Worm (Caenorhabditis elegans): Measurements from ENCODE around the gene bre-1.

bre-1 gene

ce11 chrIV:8951953-8952567, 35.0 kb upstream of the bre-1 start:
- TF ChIP-seq nhr-77 (tag; optimal IDR thresholded peaks at IDR 0.05), result no peak
- TF ChIP-seq elt-2 (tag; optimal IDR thresholded peaks at IDR 0.05), result peak; percentile 45
- no peak for TF ChIP-seq lin-39 (tag; optimal IDR thresholded peaks at IDR 0.05)
- no peak for TF ChIP-seq mml-1 (tag; optimal IDR thresholded peaks at IDR 0.05)
- TF ChIP-seq pha-4 (tag; optimal IDR thresholded peaks at IDR 0.05), result peak; percentile 22
- no peak for TF ChIP-seq ceh-82 (tag; optimal IDR thresholded peaks at IDR 0.05)
- no peak for TF ChIP-seq nhr-12 (tag; optimal IDR thresholded peaks at IDR 0.05)
- TF ChIP-seq ceh-16 (tag; optimal IDR thresholded peaks at IDR 0.05), result no peak

DNA sequence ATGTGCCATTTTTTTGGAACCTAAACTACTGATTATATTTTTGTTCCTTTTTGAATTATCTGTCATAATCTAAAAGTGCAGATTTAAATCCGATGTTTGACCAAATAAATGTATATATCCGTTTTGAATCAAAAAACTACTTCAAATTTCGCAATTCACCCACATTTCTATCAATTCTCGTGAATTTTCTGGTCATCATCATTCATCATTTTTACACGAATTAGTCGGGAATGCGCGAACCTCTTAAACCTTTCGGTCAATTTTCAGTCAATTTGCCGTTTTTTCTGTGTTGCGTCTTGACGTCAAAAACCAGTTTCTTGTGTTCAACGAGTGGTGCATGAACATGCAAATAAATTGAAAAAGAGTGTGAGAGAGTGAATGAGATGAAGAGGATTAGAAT, 32.9 kb upstream of the bre-1 start:
- TF ChIP-seq mml-1 (tag; optimal IDR thresholded peaks at IDR 0.05) (no peak), pha-4 (tag; optimal IDR thresholded peaks at IDR 0.05) (no peak), nhr-25 (tag; optimal IDR thresholded peaks at IDR 0.05) (peak; percentile 19), aly-2 (tag; optimal IDR thresholded peaks at IDR 0.05) (no peak), mdl-1 (tag; optimal IDR thresholded peaks at IDR 0.05) (peak; percentile 16), fos-1 (tag; optimal IDR thresholded peaks at IDR 0.05) (no peak), nhr-237 (tag; optimal IDR thresholded peaks at IDR 0.05) (no peak)

DNA sequence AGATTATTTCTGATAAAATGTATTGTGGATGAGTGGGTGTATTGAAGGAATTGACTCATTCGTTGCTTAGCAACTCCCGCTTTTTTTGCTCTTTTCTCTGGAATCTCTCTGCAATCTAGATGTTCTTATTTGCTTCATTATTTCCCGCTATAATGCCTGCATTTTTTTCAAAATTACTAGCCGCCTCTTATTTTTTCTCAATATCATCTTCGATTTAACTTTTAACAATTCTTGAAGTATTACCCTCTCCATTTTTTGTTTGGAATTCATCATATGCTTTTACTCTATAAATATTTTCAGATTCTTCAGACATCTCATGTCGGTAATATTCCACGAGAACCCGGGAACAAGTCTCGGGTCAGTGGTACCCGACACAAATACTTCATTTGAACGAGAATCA, 30.9 kb upstream of the bre-1 start, which contains the start of gene tpra-1:
Gene tpra-1, plus strand, starts transcription at position 301 of the 400 bp plus-strand sequence.
- TF ChIP-seq nhr-23 (tag; optimal IDR thresholded peaks at IDR 0.05) (no peak), zag-1 (tag; optimal IDR thresholded peaks at IDR 0.05) (no peak), ztf-11 (tag; optimal IDR thresholded peaks at IDR 0.05) (no peak), lin-15B (tag; optimal IDR thresholded peaks at IDR 0.05) (no peak), daf-12 (tag; optimal IDR thresholded peaks at IDR 0.05) (no peak), lsy-12 (tag; optimal IDR thresholded peaks at IDR 0.05) (no peak), nhr-77 (tag; optimal IDR thresholded peaks at IDR 0.05) (no peak), nhr-28 (tag; optimal IDR thresholded peaks at IDR 0.05) (no peak), ceh-82 (tag; optimal IDR thresholded peaks at IDR 0.05) (no peak), elt-3 (tag; optimal IDR thresholded peaks at IDR 0.05) (no peak), snpc-4 (tag; optimal IDR thresholded peaks at IDR 0.05) (no peak), ceh-9 (tag; optimal IDR thresholded peaks at IDR 0.05) (no peak), unc-62 (GFP tag; optimal IDR thresholded peaks at IDR 0.05) (no peak), pha-4 (tag; optimal IDR thresholded peaks at IDR 0.05) (no peak), elt-2 (tag; optimal IDR thresholded peaks at IDR 0.05) (no peak), nhr-43 (tag; optimal IDR thresholded peaks at IDR 0.05; ENCODE audit: poor library complexity, severe bottlenecking) (no peak), nhr-25 (tag; optimal IDR thresholded peaks at IDR 0.05) (no peak), tbx-2 (tag; optimal IDR thresholded peaks at IDR 0.05) (no peak), ama-1 (optimal IDR thresholded peaks at IDR 0.05) (no peak)

DNA sequence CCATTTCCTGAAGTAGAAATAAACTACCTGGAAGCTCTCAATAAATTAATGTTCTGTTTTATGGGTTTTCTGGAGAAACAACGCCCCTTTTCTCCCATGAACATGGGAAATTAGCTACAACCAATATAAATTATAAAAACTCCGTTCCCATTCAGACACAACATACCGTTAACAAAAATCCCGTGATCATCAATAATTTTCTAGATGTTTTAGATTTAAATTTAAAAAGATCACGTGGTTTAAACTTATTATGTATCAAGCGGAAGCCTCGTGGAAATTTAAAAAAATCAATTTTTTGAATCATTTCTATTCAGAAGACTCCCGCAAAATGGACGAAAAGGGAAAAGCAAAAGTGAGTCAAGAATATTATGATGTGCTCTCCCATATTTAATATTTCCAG, 21.2 kb upstream of the bre-1 start, which contains the start of gene C53B4.2:
Gene C53B4.2, plus strand, starts transcription at position 301 of the 400 bp plus-strand sequence.
- TF ChIP-seq elt-3 (tag; optimal IDR thresholded peaks at IDR 0.05), result no peak
- no peak for TF ChIP-seq ceh-16 (tag; optimal IDR thresholded peaks at IDR 0.05)
- TF ChIP-seq ama-1 (optimal IDR thresholded peaks at IDR 0.05), result no peak
- no peak for TF ChIP-seq lsy-12 (tag; optimal IDR thresholded peaks at IDR 0.05)
- TF ChIP-seq nhr-76 (tag; optimal IDR thresholded peaks at IDR 0.05), result no peak
- no peak for TF ChIP-seq unc-39 (tag; optimal IDR thresholded peaks at IDR 0.05)
- TF ChIP-seq sea-2 (GFP tag; optimal IDR thresholded peaks at IDR 0.05), result no peak
- TF ChIP-seq ceh-82 (tag; optimal IDR thresholded peaks at IDR 0.05), result no peak
- no peak for TF ChIP-seq aly-2 (tag; optimal IDR thresholded peaks at IDR 0.05)
- no peak for TF ChIP-seq elt-2 (tag; optimal IDR thresholded peaks at IDR 0.05)
- no peak for TF ChIP-seq ztf-11 (tag; optimal IDR thresholded peaks at IDR 0.05)
- no peak for TF ChIP-seq R02D3.7 (tag; optimal IDR thresholded peaks at IDR 0.05)
- no peak for TF ChIP-seq nhr-28 (tag; optimal IDR thresholded peaks at IDR 0.05)
- TF ChIP-seq nhr-237 (tag; optimal IDR thresholded peaks at IDR 0.05), result no peak
- no peak for TF ChIP-seq elt-1 (tag; optimal IDR thresholded peaks at IDR 0.05)
- TF ChIP-seq egl-5 (tag; optimal IDR thresholded peaks at IDR 0.05), result no peak
- TF ChIP-seq zag-1 (tag; optimal IDR thresholded peaks at IDR 0.05), result no peak
- TF ChIP-seq nhr-25 (tag; optimal IDR thresholded peaks at IDR 0.05), result no peak
- no peak for TF ChIP-seq nhr-77 (tag; optimal IDR thresholded peaks at IDR 0.05)
- no peak for TF ChIP-seq nhr-43 (tag; optimal IDR thresholded peaks at IDR 0.05; ENCODE audit: poor library complexity, severe bottlenecking)

DNA sequence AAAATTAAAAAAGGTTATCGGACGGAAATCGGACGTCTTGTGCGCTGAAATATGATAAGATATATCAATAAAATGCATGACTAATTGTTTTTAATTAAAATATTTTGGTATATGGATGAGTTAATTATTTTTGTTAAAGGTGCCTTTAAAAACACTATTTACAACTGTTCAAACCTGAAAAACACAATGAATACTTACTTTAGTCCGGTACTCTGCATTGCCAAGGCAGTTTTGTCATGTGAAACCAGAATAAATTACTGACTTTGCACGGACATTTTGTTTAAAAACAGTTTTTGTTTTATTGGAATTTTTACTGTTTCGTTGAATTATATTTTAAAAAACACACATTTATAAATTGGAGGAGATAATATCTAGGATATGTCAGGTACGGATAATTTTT, 19.1 kb upstream of the bre-1 start, which contains the start of gene suex-2:
Gene suex-2, plus strand, starts transcription at position 301 of the 400 bp plus-strand sequence.
- no peak for TF ChIP-seq skn-1 (tag; optimal IDR thresholded peaks at IDR 0.05)
- no peak for TF ChIP-seq nhr-77 (tag; optimal IDR thresholded peaks at IDR 0.05)
- TF ChIP-seq mdl-1 (tag; optimal IDR thresholded peaks at IDR 0.05), result no peak
- no peak for TF ChIP-seq tbx-2 (tag; optimal IDR thresholded peaks at IDR 0.05)
- no peak for TF ChIP-seq egl-5 (tag; optimal IDR thresholded peaks at IDR 0.05)
- no peak for TF ChIP-seq nhr-25 (tag; optimal IDR thresholded peaks at IDR 0.05)
- no peak for TF ChIP-seq sea-2 (GFP tag; optimal IDR thresholded peaks at IDR 0.05)
- TF ChIP-seq egl-27 (tag; optimal IDR thresholded peaks at IDR 0.05), result no peak
- TF ChIP-seq pqm-1 (tag; optimal IDR thresholded peaks at IDR 0.05), result no peak
- no peak for TF ChIP-seq ceh-82 (tag; optimal IDR thresholded peaks at IDR 0.05)
- no peak for TF ChIP-seq elt-3 (tag; optimal IDR thresholded peaks at IDR 0.05)
- no peak for TF ChIP-seq fos-1 (tag; optimal IDR thresholded peaks at IDR 0.05)
- TF ChIP-seq ZK546.5 (tag; optimal IDR thresholded peaks at IDR 0.05), result no peak
- TF ChIP-seq elt-2 (tag; optimal IDR thresholded peaks at IDR 0.05), result no peak
- TF ChIP-seq mml-1 (tag; optimal IDR thresholded peaks at IDR 0.05), result no peak
- no peak for TF ChIP-seq ama-1 (optimal IDR thresholded peaks at IDR 0.05)
- no peak for TF ChIP-seq nfya-1 (tag; optimal IDR thresholded peaks at IDR 0.05; ENCODE audit: insufficient read depth)
- no peak for TF ChIP-seq fkh-2 (tag; optimal IDR thresholded peaks at IDR 0.05)
- TF ChIP-seq ceh-28 (tag; optimal IDR thresholded peaks at IDR 0.05), result no peak
- TF ChIP-seq ceh-16 (tag; optimal IDR thresholded peaks at IDR 0.05), result no peak
